Fruit fly (Drosophila melanogaster) whole organism: Measurements from ENCODE around the gene CG12519.

Experiments
- pan ChIP-seq: fragments of >200 bp; optimal IDR thresholded peaks from 2 replicates; lab custom pipeline; 2017
- psq ChIP-seq: fragments of >200 bp; optimal IDR thresholded peaks from 2 replicates; lab custom pipeline; 2017

DNA sequence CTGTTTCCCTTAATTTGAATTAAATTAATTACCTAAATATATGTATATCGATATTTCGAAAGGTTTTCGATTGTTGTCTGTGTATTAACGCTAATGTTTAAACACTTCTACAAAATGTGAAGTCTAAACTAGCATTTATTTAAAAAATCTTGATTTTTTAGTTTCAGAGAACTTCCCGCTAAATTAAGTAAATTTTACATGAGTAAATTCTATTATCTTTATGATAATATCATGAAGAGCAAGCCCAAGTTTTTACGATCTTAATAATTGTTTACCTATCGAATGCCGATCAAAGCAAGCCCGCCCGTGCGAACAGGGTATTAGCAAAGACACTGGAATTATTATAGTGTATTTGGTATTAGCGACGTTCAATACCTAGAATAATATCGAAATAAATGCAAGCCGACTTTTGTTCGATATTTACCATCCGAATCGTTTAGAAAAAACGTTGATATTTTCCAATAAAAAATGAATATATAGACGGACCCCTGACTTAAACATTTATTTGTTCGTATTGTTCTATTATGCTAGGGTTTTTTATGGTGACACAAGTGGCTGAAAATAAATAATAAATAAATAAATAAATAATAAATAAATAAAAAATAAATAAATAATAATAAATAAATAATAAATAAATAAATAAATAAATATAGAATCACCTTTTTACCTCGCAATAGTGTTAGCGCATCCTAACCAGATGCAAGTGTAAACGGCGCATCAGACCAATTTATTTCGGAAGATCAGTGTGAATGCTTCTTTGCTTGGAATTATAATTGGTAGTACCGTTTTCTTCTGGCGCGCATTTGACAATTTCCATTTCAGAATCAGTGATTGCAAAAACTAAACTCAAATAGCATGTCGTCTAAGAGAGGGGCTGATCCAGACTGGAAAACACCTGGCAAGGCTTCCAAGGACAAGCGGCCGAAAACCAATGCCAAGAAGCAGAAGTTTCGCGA, 25.6 kb upstream of the CG12519 start, which contains the start of the genes CG33062 and Chd3:
- TF ChIP-seq pan (lab: Kevin White, UChicago): no peak
- TF ChIP-seq psq: no peak
